Worm (Caenorhabditis elegans): Measurements from ENCODE around the gene M18.3.

The M18.3 gene

DNA sequence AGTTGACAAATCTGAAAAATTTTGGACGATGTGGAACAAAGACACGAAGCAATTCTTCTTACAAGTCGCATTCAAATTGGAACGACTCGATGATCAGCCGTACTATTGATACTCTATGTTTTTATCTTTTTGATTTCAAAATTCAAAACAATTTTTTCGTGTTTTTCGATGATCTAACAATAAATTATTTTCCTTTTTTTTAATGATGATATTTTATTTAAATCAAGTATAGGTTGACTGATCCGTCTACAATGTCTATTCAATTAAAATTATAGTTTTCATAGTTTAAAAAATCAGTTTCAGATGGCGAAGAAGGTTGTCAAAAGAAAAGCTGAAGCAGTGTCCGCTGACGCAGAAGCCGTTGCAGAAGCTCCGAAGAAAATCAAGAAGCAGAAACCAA is 20.5 kb upstream of the M18.3 start, which contains the start of gene rbm-34:
TSS of gene rbm-34 (plus strand) at position 301 of the 400 bp plus-strand sequence.
- TF ChIP-seq lin-54 (GFP tag; optimal IDR thresholded peaks at IDR 0.05) (no peak), him-1 (tag; optimal IDR thresholded peaks at IDR 0.05) (no peak), ZK185.1 (tag; optimal IDR thresholded peaks at IDR 0.05; ENCODE audit: poor library complexity, severe bottlenecking) (no peak), lsy-27 (tag; optimal IDR thresholded peaks at IDR 0.05; ENCODE audit: borderline replicate concordance, insufficient read depth) (no peak), ztf-25 (GFP tag; IDR thresholded peaks at IDR 0.05) (no peak), Y95B8A.8 (GFP tag; IDR thresholded peaks at IDR 0.05) (no peak), zfh-2 (GFP tag; conservative IDR thresholded peaks at IDR 0.05) (no peak), nhr-27 (tag; optimal IDR thresholded peaks at IDR 0.05) (no peak), ztf-6 (GFP tag; IDR thresholded peaks at IDR 0.05) (no peak), Y56A3A.18 (GFP tag; IDR thresholded peaks at IDR 0.05) (no peak), attf-3 (GFP tag; conservative IDR thresholded peaks at IDR 0.05) (no peak), madf-3 (GFP tag; IDR thresholded peaks at IDR 0.05) (no peak), ztf-22 (GFP tag; optimal IDR thresholded peaks at IDR 0.05) (no peak), lag-1 (GFP tag; IDR thresholded peaks at IDR 0.05) (no peak), F10E7.11 (tag; optimal IDR thresholded peaks at IDR 0.05) (no peak), egl-44 (GFP tag; IDR thresholded peaks at IDR 0.05) (no peak)

DNA sequence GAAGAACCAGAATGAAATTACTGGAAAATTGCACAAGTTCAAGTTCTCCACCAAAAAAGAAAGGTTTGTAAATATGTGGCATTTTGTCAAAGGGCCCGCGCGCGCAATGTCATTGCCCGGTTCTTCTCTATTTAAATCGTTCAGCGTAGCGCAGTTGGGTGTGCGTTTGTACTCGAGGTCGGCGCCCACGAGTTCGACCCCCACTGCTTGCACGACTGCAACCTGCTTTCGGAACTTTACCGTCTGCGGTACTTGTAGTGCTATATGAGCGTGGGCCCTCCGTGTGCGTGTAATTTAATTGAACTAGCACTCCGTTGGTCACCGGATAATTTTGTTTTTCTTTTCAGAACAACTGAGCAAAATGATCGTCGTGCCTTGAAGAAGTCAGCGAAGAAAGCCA is 19.2 kb upstream of the M18.3 start:
- peak; percentile 83 for TF ChIP-seq mcd-1 (GFP tag; IDR thresholded peaks at IDR 0.05)
- peak; percentile 52 for TF ChIP-seq nhr-80 (tag; optimal IDR thresholded peaks at IDR 0.05)
- TF ChIP-seq F57A8.1 (GFP tag; optimal IDR thresholded peaks at IDR 0.05), result peak; percentile 45
- TF ChIP-seq tbp1 (GFP tag; optimal IDR thresholded peaks at IDR 0.05), result peak; percentile 96
- TF ChIP-seq him-1 (tag; optimal IDR thresholded peaks at IDR 0.05), result peak; percentile 93
- TF ChIP-seq ZK185.1 (tag; optimal IDR thresholded peaks at IDR 0.05; ENCODE audit: poor library complexity, severe bottlenecking), result peak; percentile 92
- peak; percentile 72 for TF ChIP-seq tbx-9 (tag; optimal IDR thresholded peaks at IDR 0.05; ENCODE audit: borderline replicate concordance)
- TF ChIP-seq D2030.7 (GFP tag; IDR thresholded peaks at IDR 0.05), result peak; percentile 85
- TF ChIP-seq nhr-90 (tag; optimal IDR thresholded peaks at IDR 0.05), result peak; percentile 94
- 0 out of 2 replicates have a peak, but pooled peaks have one; percentile 59 for TF ChIP-seq hmg-20 (GFP tag; IDR thresholded peaks at IDR 0.05)
- TF ChIP-seq attf-5 (GFP tag; optimal IDR thresholded peaks at IDR 0.05), result peak; percentile 81
- TF ChIP-seq madf-3 (GFP tag; IDR thresholded peaks at IDR 0.05), result 0 out of 2 replicates have a peak, but pooled peaks have one; percentile 54
- peak; percentile 63 for TF ChIP-seq lsy-27 (tag; optimal IDR thresholded peaks at IDR 0.05; ENCODE audit: borderline replicate concordance, insufficient read depth)
- TF ChIP-seq Y53G8AR.9 (GFP tag; conservative IDR thresholded peaks at IDR 0.05), result peak; percentile 68; the same call in 1 of the 2 replicates
- peak; percentile 96 for TF ChIP-seq die-1 (tag; optimal IDR thresholded peaks at IDR 0.05)
- peak; percentile 61 for TF ChIP-seq zim-3 (tag; optimal IDR thresholded peaks at IDR 0.05)
- TF ChIP-seq ztf-26 (tag; optimal IDR thresholded peaks at IDR 0.05), result peak; percentile 75
- TF ChIP-seq tlf-1 (GFP tag; optimal IDR thresholded peaks at IDR 0.05), result peak; percentile 79
- no peak for TF ChIP-seq F37B4.10 (GFP tag; IDR thresholded peaks at IDR 0.05)
- TF ChIP-seq akir-1 (GFP tag; optimal IDR thresholded peaks at IDR 0.05), result no peak
- TF ChIP-seq B0019.2 (GFP tag; conservative IDR thresholded peaks at IDR 0.05), result 0 out of 2 replicates have a peak, but pooled peaks have one; percentile 56
- TF ChIP-seq snpc-1.1 (tag; optimal IDR thresholded peaks at IDR 0.05; ENCODE audit: insufficient read depth), result no peak
- no peak for TF ChIP-seq F57C9.4 (tag; optimal IDR thresholded peaks at IDR 0.05)
- peak; percentile 66 for TF ChIP-seq ets-4 (GFP tag; optimal IDR thresholded peaks at IDR 0.05)
- TF ChIP-seq Y67H2A.10 (GFP tag; conservative IDR thresholded peaks at IDR 0.05), result 0 out of 2 replicates have a peak, but pooled peaks have one; percentile 33
- peak; percentile 70; the same call in 1 of the 2 replicates for TF ChIP-seq ztf-6 (GFP tag; IDR thresholded peaks at IDR 0.05)
- TF ChIP-seq hsf-1 (GFP tag; IDR thresholded peaks at IDR 0.05), result peak; percentile 51; the same call in 1 of the 2 replicates
- peak; percentile 51; the same call in 1 of the 2 replicates for TF ChIP-seq ceh-91 (GFP tag; IDR thresholded peaks at IDR 0.05)
- peak; percentile 77 for TF ChIP-seq snpc-4 (GFP tag; optimal IDR thresholded peaks at IDR 0.05)
- TF ChIP-seq snpc-4 (tag; optimal IDR thresholded peaks at IDR 0.05), result peak; percentile 60 to 81 (median 75)
- TF ChIP-seq ztf-28 (GFP tag; IDR thresholded peaks at IDR 0.05), result peak; percentile 94
- no peak for TF ChIP-seq sdz-38 (tag; optimal IDR thresholded peaks at IDR 0.05)
- peak; percentile 91 for TF ChIP-seq dox-1 (GFP tag; IDR thresholded peaks at IDR 0.05)
- peak; percentile 59; the same call in 1 of the 2 replicates for TF ChIP-seq egrh-3 (GFP tag; IDR thresholded peaks at IDR 0.05)
- TF ChIP-seq ztf-18 (tag; optimal IDR thresholded peaks at IDR 0.05), result peak; percentile 79
